Worm (Caenorhabditis elegans) whole organism, early embryonic: ENCODE data around the gene ZK228.13.

ENCODE experiments used
- F13C5.2 ChIP-seq: sonication (generic microtip); optimal IDR thresholded peaks from 2 replicates; lab custom pipeline; 2017; ENCODE audit warnings: mild to moderate bottlenecking, missing genetic modification characterization, inconsistent platforms, missing compliant biosample characterization
- aly-1 ChIP-seq: sonication (generic microtip); optimal IDR thresholded peaks from 2 replicates; lab custom pipeline; 2016; ENCODE audit warnings: missing genetic modification characterization, missing compliant biosample characterization
- ama-1 ChIP-seq: fragments of 150-350 bp; optimal IDR thresholded peaks from 2 replicates; lab custom pipeline; 2014
- ceh-13 ChIP-seq: fragments of 200-800 bp; sonication (Bioruptor generic); optimal IDR thresholded peaks from 2 replicates; lab custom pipeline; 2018; ENCODE audit warnings: mild to moderate bottlenecking, missing genetic modification characterization, missing compliant biosample characterization
- ceh-36 ChIP-seq: sonication (generic microtip); optimal IDR thresholded peaks from 2 replicates; lab custom pipeline; 2016; ENCODE audit warnings: missing genetic modification characterization, inconsistent platforms, missing compliant biosample characterization
- ets-7 ChIP-seq: sonication (generic microtip); optimal IDR thresholded peaks from 2 replicates; lab custom pipeline; 2016; ENCODE audit warnings: missing genotype, missing genetic modification characterization, missing compliant biosample characterization
- flt-1 ChIP-seq: fragments of 200-800 bp; sonication (Bioruptor generic); IDR thresholded peaks from 2 replicates; pipeline ENCODE4 v1.3.6; 2022; ENCODE audit warnings: missing genetic modification characterization, missing compliant biosample characterization
- pes-1 ChIP-seq: fragments of 200-800 bp; sonication (Bioruptor generic); IDR thresholded peaks from 2 replicates; pipeline ENCODE4 v1.3.6; 2022; ENCODE audit warnings: missing genetic modification reagents, missing genetic modification characterization, missing compliant biosample characterization
- scrt-1 ChIP-seq: fragments of 200-800 bp; sonication (Bioruptor generic); IDR thresholded peaks from 2 replicates; pipeline ENCODE4 v1.3.6; 2022; ENCODE audit warnings: missing genetic modification characterization, missing compliant biosample characterization
- sea-1 ChIP-seq: fragments of 200-800 bp; sonication (Bioruptor generic); conservative IDR thresholded peaks from 2 replicates; pipeline ENCODE4 v1.3.6; 2022; ENCODE audit warnings: missing genetic modification characterization, missing compliant biosample characterization
- tbx-11 ChIP-seq: fragments of 200-800 bp; sonication (Bioruptor generic); IDR thresholded peaks from 2 replicates; pipeline ENCODE4 v1.3.6; 2022; ENCODE audit warnings: missing genetic modification characterization, missing compliant biosample characterization

- TF ChIP-seq flt-1 (GFP tag; lab: Robert Waterston, UW) (no peak), F13C5.2 (tag; lab: Kevin White, UChicago) (no peak), tbx-11 (GFP tag; lab: Robert Waterston, UW) (no peak), sea-1 (GFP tag; lab: Robert Waterston, UW) (no peak), ama-1 (lab: Kevin White, UChicago) (no peak), aly-1 (no peak), ets-7 (tag; lab: Kevin White, UChicago) (no peak), ceh-36 (tag; lab: Kevin White, UChicago) (no peak), ceh-13 (GFP tag; lab: Kevin White, UChicago) (no peak), pes-1 (GFP tag; lab: Robert Waterston, UW) (no peak), scrt-1 (GFP tag; lab: Robert Waterston, UW) (no peak)
Observed at ce11 chrV:18424471-18424870, 43.5 kb downstream of the ZK228.13 start, which contains the start of gene ZK262.4.
